Fruit fly (Drosophila melanogaster) whole organism, embryonic: Measurements from ENCODE around the gene Tlk.

Experiments used
- BEAF-32 ChIP-seq: fragments of 200-800 bp; sonication (Bioruptor generic); optimal IDR thresholded peaks from 3 replicates; lab custom pipeline; 2017; ENCODE audit warnings: missing biosample characterization, missing genetic modification characterization, mild to moderate bottlenecking, moderate library complexity, missing genetic modification reagents
- Bteb2 ChIP-seq: fragments of 200-800 bp; sonication (Bioruptor generic); optimal IDR thresholded peaks from 2 replicates; lab custom pipeline; 2016; ENCODE audit warnings: missing biosample characterization, missing genetic modification characterization
- CG12155 ChIP-seq: fragments of 200-800 bp; sonication (Bioruptor generic); optimal IDR thresholded peaks from 3 replicates; lab custom pipeline; 2016; ENCODE audit warnings: missing biosample characterization, missing genetic modification characterization
- CG13287 ChIP-seq: fragments of 200-800 bp; sonication (Bioruptor generic); IDR thresholded peaks from 2 replicates; pipeline ENCODE4 v1.3.6; 2022; ENCODE audit warnings: missing biosample characterization, missing genetic modification characterization; ENCODE audit not compliant: partially characterized antibody
- CG13296 ChIP-seq: fragments of 200-800 bp; sonication (Bioruptor generic); optimal IDR thresholded peaks from 3 replicates; lab custom pipeline; 2018; ENCODE audit warnings: missing biosample characterization, mild to moderate bottlenecking, missing genetic modification characterization
- CG13894 ChIP-seq: fragments of 200-800 bp; sonication (Bioruptor generic); optimal IDR thresholded peaks from 3 replicates; lab custom pipeline; 2018; ENCODE audit warnings: missing biosample characterization, mild to moderate bottlenecking, missing genetic modification characterization, moderate library complexity
- CG1602 ChIP-seq: fragments of 200-800 bp; sonication (Bioruptor generic); optimal IDR thresholded peaks from 3 replicates; lab custom pipeline; 2016; ENCODE audit warnings: missing biosample characterization, missing genetic modification characterization
- CG17385 ChIP-seq: fragments of 200-800 bp; sonication (Bioruptor generic); optimal IDR thresholded peaks from 3 replicates; lab custom pipeline; 2018; ENCODE audit warnings: missing biosample characterization, mild to moderate bottlenecking, missing genetic modification characterization
- CG18262 ChIP-seq: fragments of 200-800 bp; optimal IDR thresholded peaks from 3 replicates; lab custom pipeline; 2019; ENCODE audit warnings: missing biosample characterization, mild to moderate bottlenecking, missing genetic modification characterization, moderate library complexity
- CG18619 ChIP-seq: fragments of 200-800 bp; sonication (Bioruptor generic); optimal IDR thresholded peaks from 3 replicates; lab custom pipeline; 2017; ENCODE audit warnings: missing biosample characterization, mild to moderate bottlenecking, missing genetic modification characterization
- CG2120 ChIP-seq: fragments of 200-800 bp; sonication (Bioruptor generic); optimal IDR thresholded peaks from 3 replicates; lab custom pipeline; 2016; ENCODE audit warnings: missing biosample characterization, missing genetic modification characterization
- CG31441 ChIP-seq: fragments of 200-800 bp; sonication (Bioruptor generic); IDR thresholded peaks from 2 replicates; pipeline ENCODE4 v1.3.6; 2022; ENCODE audit warnings: missing biosample characterization, missing genetic modification characterization
- CG3281 ChIP-seq: fragments of 200-800 bp; sonication (Bioruptor generic); optimal IDR thresholded peaks from 3 replicates; lab custom pipeline; 2017; ENCODE audit warnings: missing biosample characterization, mild to moderate bottlenecking, missing genetic modification characterization
- CG34376 ChIP-seq: fragments of 200-800 bp; sonication (Bioruptor generic); optimal IDR thresholded peaks from 2 replicates; lab custom pipeline; 2018; ENCODE audit warnings: missing biosample characterization, mild to moderate bottlenecking, missing genetic modification characterization
- CG3838 ChIP-seq: fragments of 200-800 bp; sonication (Bioruptor generic); optimal IDR thresholded peaks from 3 replicates; lab custom pipeline; 2016; ENCODE audit warnings: missing biosample characterization, missing genetic modification characterization
- CG4360 ChIP-seq: fragments of 200-800 bp; sonication (Bioruptor generic); IDR thresholded peaks from 2 replicates; pipeline ENCODE4 v1.3.6; 2022; ENCODE audit warnings: missing biosample characterization, missing genetic modification characterization
- CG6254 ChIP-seq: fragments of 200-800 bp; sonication (Bioruptor generic); optimal IDR thresholded peaks from 3 replicates; lab custom pipeline; 2017; ENCODE audit warnings: mild to moderate bottlenecking, missing biosample characterization, missing genetic modification reagents, missing genetic modification characterization
- CG7271 ChIP-seq: fragments of 200-800 bp; sonication (Bioruptor generic); optimal IDR thresholded peaks from 2 replicates; lab custom pipeline; 2018; ENCODE audit warnings: missing biosample characterization, mild to moderate bottlenecking, missing genetic modification characterization, moderate library complexity
- CG7372 ChIP-seq: fragments of 200-800 bp; sonication (Bioruptor generic); IDR thresholded peaks from 2 replicates; pipeline ENCODE4 v1.3.6; 2022; ENCODE audit warnings: missing biosample characterization, missing genetic modification characterization
- CG9437 ChIP-seq: fragments of 200-800 bp; sonication (Bioruptor generic); optimal IDR thresholded peaks from 2 replicates; lab custom pipeline; 2018; ENCODE audit warnings: missing biosample characterization, mild to moderate bottlenecking, missing genetic modification characterization
- CG9609 ChIP-seq: fragments of 200-800 bp; sonication (Bioruptor generic); optimal IDR thresholded peaks from 3 replicates; lab custom pipeline; 2016; ENCODE audit warnings: missing biosample characterization, missing genetic modification characterization
- Dek ChIP-seq: fragments of 200-800 bp; sonication (Bioruptor generic); optimal IDR thresholded peaks from 3 replicates; lab custom pipeline; 2019; ENCODE audit warnings: missing biosample characterization, mild to moderate bottlenecking, missing genetic modification characterization, moderate library complexity
- Dll ChIP-seq: fragments of 200-800 bp; sonication (Bioruptor generic); IDR thresholded peaks from 4 replicates; pipeline ENCODE4 v1.3.6; 2022; ENCODE audit warnings: missing biosample characterization, missing genetic modification characterization; ENCODE audit not compliant: partially characterized antibody
- Drgx ChIP-seq: fragments of 200-800 bp; sonication (Bioruptor generic); IDR thresholded peaks from 2 replicates; pipeline ENCODE4 v1.3.6; 2022; ENCODE audit warnings: missing biosample characterization, missing genetic modification characterization
- H15 ChIP-seq: fragments of 200-800 bp; sonication (Bioruptor generic); IDR thresholded peaks from 3 replicates; pipeline ENCODE4 v1.3.6; 2022; ENCODE audit warnings: missing biosample characterization, missing genetic modification characterization
- Hr78 ChIP-seq, 2 experiments: fragments of 200-800 bp in 1 of 2; fragments of >200 bp in 1 of 2; sonication (Bioruptor generic) in 1 of 2; optimal IDR thresholded peaks; 2 replicates each; lab custom pipeline; 2017 to 2019; ENCODE audit warnings: missing biosample characterization in 2 of 2, missing genetic modification characterization in 2 of 2, mild to moderate bottlenecking in 1 of 2, moderate library complexity in 1 of 2
- PHDP ChIP-seq: fragments of 200-800 bp; sonication (Bioruptor generic); optimal IDR thresholded peaks from 3 replicates; lab custom pipeline; 2018; ENCODE audit warnings: missing biosample characterization, mild to moderate bottlenecking, missing genetic modification characterization, moderate library complexity
- Rx ChIP-seq: fragments of 200-800 bp; sonication (Bioruptor generic); IDR thresholded peaks from 2 replicates; pipeline ENCODE4 v1.3.6; 2022; ENCODE audit warnings: missing biosample characterization, missing genetic modification characterization
- Sox102F ChIP-seq: fragments of 200-800 bp; sonication (Bioruptor generic); optimal IDR thresholded peaks from 2 replicates; lab custom pipeline; 2018; ENCODE audit warnings: missing biosample characterization, mild to moderate bottlenecking, missing genetic modification characterization, moderate library complexity
- Trl ChIP-seq, 3 experiments: fragments of >200 bp in 2 of 3; fragments of 200-800 bp in 1 of 3; sonication (Bioruptor generic) in 1 of 3; optimal IDR thresholded peaks; 2 replicates in 1 of 3; 3 replicates in 2 of 3; lab custom pipeline; 2016 to 2017; ENCODE audit warnings: missing biosample characterization in 1 of 3, missing genetic modification characterization in 1 of 3
- Vsx1 ChIP-seq: fragments of 200-800 bp; sonication (Bioruptor generic); optimal IDR thresholded peaks from 2 replicates; lab custom pipeline; 2017; ENCODE audit warnings: missing biosample characterization, mild to moderate bottlenecking, missing genetic modification characterization, missing genetic modification reagents
- cad ChIP-seq: fragments of >200 bp; optimal IDR thresholded peaks from 2 replicates; lab custom pipeline; 2017; ENCODE audit warnings: missing biosample characterization, missing genetic modification characterization
- cg ChIP-seq: fragments of 200-800 bp; sonication (Bioruptor generic); optimal IDR thresholded peaks from 3 replicates; lab custom pipeline; 2019; ENCODE audit warnings: missing biosample characterization, mild to moderate bottlenecking, missing genetic modification characterization, moderate library complexity
- chinmo ChIP-seq: fragments of 200-800 bp; sonication (Bioruptor generic); IDR thresholded peaks from 4 replicates; pipeline ENCODE4 v1.3.6; 2022; ENCODE audit warnings: missing biosample characterization, missing genetic modification characterization; ENCODE audit not compliant: partially characterized antibody
- chm ChIP-seq: fragments of 200-800 bp; sonication (Bioruptor generic); IDR thresholded peaks from 2 replicates; pipeline ENCODE4 v1.3.6; 2022; ENCODE audit warnings: missing biosample characterization, missing genetic modification characterization
- hkb ChIP-seq, 2 experiments: fragments of 200-800 bp in 1 of 2; fragments of >200 bp in 1 of 2; sonication (Bioruptor generic) in 1 of 2; IDR thresholded peaks in 1 of 2; optimal IDR thresholded peaks in 1 of 2; 2 replicates each; pipeline versions ENCODE4 v1.3.6 to Lab custom; 2017 to 2022; ENCODE audit warnings: missing biosample characterization in 1 of 2, missing genetic modification characterization in 1 of 2
- klu ChIP-seq: fragments of 200-800 bp; sonication (Bioruptor generic); IDR thresholded peaks from 2 replicates; pipeline ENCODE4 v1.3.6; 2022; ENCODE audit warnings: missing biosample characterization, missing genetic modification characterization
- lilli ChIP-seq: fragments of 200-800 bp; sonication (Bioruptor generic); optimal IDR thresholded peaks from 3 replicates; lab custom pipeline; 2016; ENCODE audit warnings: missing biosample characterization, missing genetic modification characterization
- maf-S ChIP-seq: fragments of 200-800 bp; sonication (Bioruptor generic); optimal IDR thresholded peaks from 2 replicates; lab custom pipeline; 2016; ENCODE audit warnings: missing biosample characterization, missing genetic modification characterization
- nau ChIP-seq: fragments of 200-800 bp; sonication (Bioruptor generic); optimal IDR thresholded peaks from 3 replicates; lab custom pipeline; 2017; ENCODE audit warnings: missing biosample characterization, mild to moderate bottlenecking, missing genetic modification characterization, missing genetic modification reagents
- nom ChIP-seq: fragments of 200-800 bp; sonication (Bioruptor generic); optimal IDR thresholded peaks from 2 replicates; lab custom pipeline; 2017; ENCODE audit warnings: missing biosample characterization, missing genetic modification characterization, mild to moderate bottlenecking, moderate library complexity, missing genetic modification reagents
- org-1 ChIP-seq: fragments of 200-800 bp; sonication (Bioruptor generic); optimal IDR thresholded peaks from 2 replicates; lab custom pipeline; 2017; ENCODE audit warnings: missing biosample characterization, missing genetic modification characterization
- sqz ChIP-seq: fragments of 200-800 bp; sonication (Bioruptor generic); optimal IDR thresholded peaks from 3 replicates; lab custom pipeline; 2018; ENCODE audit warnings: missing biosample characterization, mild to moderate bottlenecking, missing genetic modification characterization
- sug ChIP-seq: fragments of 200-800 bp; optimal IDR thresholded peaks from 2 replicates; lab custom pipeline; 2019; ENCODE audit warnings: missing biosample characterization, mild to moderate bottlenecking, missing genetic modification characterization, moderate library complexity
- vvl ChIP-seq: fragments of 200-800 bp; sonication (Bioruptor generic); IDR thresholded peaks from 2 replicates; pipeline ENCODE4 v1.3.6; 2022; ENCODE audit warnings: missing biosample characterization, missing genetic modification characterization
- wdn ChIP-seq: fragments of 200-800 bp; sonication (Bioruptor generic); IDR thresholded peaks from 2 replicates; pipeline ENCODE4 v1.3.6; 2022; ENCODE audit warnings: missing biosample characterization, missing genetic modification characterization
- yki ChIP-seq: fragments of >200 bp; optimal IDR thresholded peaks from 3 replicates; lab custom pipeline; 2018

Gene Tlk

DNA sequence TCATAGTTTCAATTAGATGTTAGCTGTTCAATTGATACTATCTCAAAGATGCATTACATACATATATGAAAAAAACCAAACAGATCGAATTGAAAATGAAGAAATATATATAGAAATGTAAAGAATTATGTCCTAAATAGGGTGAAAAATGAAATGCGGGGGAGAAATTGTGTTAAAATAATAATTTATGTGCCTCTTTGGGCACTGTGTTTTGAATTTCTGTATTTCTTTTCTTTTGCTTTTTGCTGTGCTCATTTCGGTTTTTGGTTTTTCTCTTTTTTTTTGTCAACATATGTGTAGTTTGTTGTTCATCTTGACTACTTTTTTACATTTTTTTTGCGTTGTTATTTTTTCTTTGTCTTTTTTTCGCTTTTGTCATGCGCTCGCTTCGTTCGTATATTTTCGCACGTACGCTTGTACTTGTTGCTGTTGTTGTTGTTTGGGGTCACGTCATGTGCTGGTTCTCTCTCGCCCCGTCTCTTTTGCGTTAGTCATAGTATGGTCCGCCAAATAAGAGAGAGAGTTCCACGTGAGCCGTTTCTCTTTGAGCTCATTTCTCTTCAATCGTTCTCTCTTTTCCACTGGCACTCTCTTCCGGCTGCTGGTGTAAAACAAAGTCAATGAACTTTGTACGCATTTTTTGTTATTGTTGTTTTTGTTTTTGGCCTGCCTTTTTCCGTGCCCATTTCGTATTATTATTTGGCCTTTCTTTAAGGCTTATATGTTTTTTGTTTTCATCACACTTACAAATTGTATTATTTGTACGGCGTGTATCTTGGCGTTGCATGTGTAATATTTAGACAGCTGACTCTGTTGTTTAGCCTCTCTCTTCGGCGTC is 24.4 kb upstream of the Tlk start (continued):
- TF ChIP-seq Bteb2 (no peak), CG13287 (peak; percentile 42; the same call in 1 of the 2 replicates), Drgx (peak; percentile 90), Dll (GFP tag; lab: Robert Waterston, UW) (peak; percentile 22; the same call in 1 of the 4 replicates), vvl (GFP tag; lab: Robert Waterston, UW) (peak; percentile 14; the same call in 1 of the 2 replicates), wdn (GFP tag; lab: Robert Waterston, UW) (no peak), chinmo (GFP tag; lab: Robert Waterston, UW) (peak; percentile 85; the same call in 2 of the 4 replicates), klu (GFP tag; lab: Robert Waterston, UW) (no peak), CG3281 (GFP tag; lab: Kevin White, UChicago) (no peak), Sox102F (peak; percentile 18), CG7372 (no peak), Rx (GFP tag; lab: Robert Waterston, UW) (no peak), sqz (peak; percentile 64), CG9437 (GFP tag; lab: Kevin White, UChicago) (peak; percentile 8), CG7271 (tag; lab: Kevin White, UChicago) (no peak), CG4360 (GFP tag; lab: Robert Waterston, UW) (peak; percentile 94), H15 (GFP tag; lab: Robert Waterston, UW) (no peak), chm (GFP tag; lab: Robert Waterston, UW) (no peak), CG9609 (GFP tag; lab: Kevin White, UChicago) (no peak), cg (GFP tag; lab: Kevin White, UChicago) (peak; percentile 40), lilli (peak; percentile 33), CG13296 (GFP tag; lab: Kevin White, UChicago) (peak; percentile 20), Hr78 (GFP tag; optimal IDR thresholded peaks at IDR 0.05; lab: Kevin White, UChicago) (peak in 1 of 2 experiments; percentile 87), CG12155 (GFP tag; lab: Kevin White, UChicago) (no peak), CG1602 (no peak), nau (GFP tag; lab: Kevin White, UChicago) (peak; percentile 34), Vsx1 (GFP tag; lab: Kevin White, UChicago) (no peak), CG13894 (tag; lab: Kevin White, UChicago) (no peak), CG18619 (GFP tag; lab: Kevin White, UChicago) (peak; percentile 26), maf-S (GFP tag; lab: Kevin White, UChicago) (no peak), CG3838 (no peak), PHDP (tag; lab: Kevin White, UChicago) (peak; percentile 17), cad (GFP tag; lab: Kevin White, UChicago) (no peak), yki (lab: Kevin White, UChicago) (peak; percentile 86), nom (peak; percentile 96), CG6254 (GFP tag; lab: Kevin White, UChicago) (peak; percentile 15), BEAF-32 (no peak), hkb (optimal IDR thresholded peaks at IDR 0.05; lab: Kevin White, UChicago) (no peak), hkb (GFP tag; IDR thresholded peaks at IDR 0.05; lab: Robert Waterston, UW) (peak; percentile 17; the same call in 1 of the 2 replicates), CG2120 (GFP tag; lab: Kevin White, UChicago) (peak; percentile 44), CG17385 (peak; percentile 12), org-1 (GFP tag; lab: Kevin White, UChicago) (no peak), Trl (optimal IDR thresholded peaks at IDR 0.05; lab: Kevin White, UChicago) (peak; percentile 98 to 99), Trl (GFP tag; optimal IDR thresholded peaks at IDR 0.05; lab: Kevin White, UChicago) (no peak), CG18262 (tag; lab: Kevin White, UChicago) (no peak), CG34376 (GFP tag; lab: Kevin White, UChicago) (peak; percentile 34), CG31441 (GFP tag; lab: Robert Waterston, UW) (no peak), sug (no peak), Dek (peak; percentile 22)
